Worm (Caenorhabditis elegans): Measurements from ENCODE around the gene F58F12.3.

- TF ChIP-seq nhr-11 (tag; optimal IDR thresholded peaks at IDR 0.05), result no peak
- no peak for TF ChIP-seq dsc-1 (tag; optimal IDR thresholded peaks at IDR 0.05)
- TF ChIP-seq nhr-77 (tag; optimal IDR thresholded peaks at IDR 0.05), result no peak
- no peak for TF ChIP-seq alr-1 (tag; optimal IDR thresholded peaks at IDR 0.05; ENCODE audit: borderline replicate concordance)
- TF ChIP-seq unc-130 (tag; optimal IDR thresholded peaks at IDR 0.05), result no peak
- TF ChIP-seq ceh-8 (GFP tag; optimal IDR thresholded peaks at IDR 0.05), result no peak
- TF ChIP-seq ztf-4 (tag; optimal IDR thresholded peaks at IDR 0.05), result no peak
- TF ChIP-seq blmp-1 (tag; optimal IDR thresholded peaks at IDR 0.05), result no peak
- no peak for TF ChIP-seq tbx-2 (tag; optimal IDR thresholded peaks at IDR 0.05)
- no peak for TF ChIP-seq unc-62 (GFP tag; optimal IDR thresholded peaks at IDR 0.05)
- no peak for TF ChIP-seq jun-1 (tag; optimal IDR thresholded peaks at IDR 0.05)
- TF ChIP-seq ces-1 (GFP tag; optimal IDR thresholded peaks at IDR 0.05), result no peak
Measured at ce11 chrII:6344513-6344912, 46.6 kb downstream of the F58F12.3 start.
